Worm (Caenorhabditis elegans) whole organism, L3 larva: ENCODE results near the gene Y116F11A.6.
"Not testable (repeated sequence)": the region's sequence is repeated elsewhere in the genome, so short reads cannot be mapped to it uniquely, and the experiment has no call there.

Experiments used
- R02D3.7 ChIP-seq: fragments of 150-350 bp; optimal IDR thresholded peaks from 2 replicates; lab custom pipeline; 2014; ENCODE audit warnings: missing biosample characterization, missing genetic modification characterization
- ZK546.5 ChIP-seq: sonication (generic microtip); optimal IDR thresholded peaks from 2 replicates; lab custom pipeline; 2017; ENCODE audit warnings: missing biosample characterization, missing genetic modification characterization
- ama-1 ChIP-seq: fragments of 150-350 bp; optimal IDR thresholded peaks from 2 replicates; lab custom pipeline; 2018
- ceh-16 ChIP-seq: sonication (generic microtip); optimal IDR thresholded peaks from 2 replicates; lab custom pipeline; 2017; ENCODE audit warnings: missing biosample characterization, missing genetic modification characterization
- ceh-28 ChIP-seq: fragments of 150-350 bp; optimal IDR thresholded peaks from 2 replicates; lab custom pipeline; 2014; ENCODE audit warnings: missing biosample characterization, missing genetic modification reagents, missing genetic modification characterization
- ceh-82 ChIP-seq: fragments of 150-350 bp; optimal IDR thresholded peaks from 2 replicates; lab custom pipeline; 2014; ENCODE audit warnings: missing biosample characterization, missing genetic modification characterization
- daf-12 ChIP-seq: fragments of 150-350 bp; optimal IDR thresholded peaks from 2 replicates; lab custom pipeline; 2014; ENCODE audit warnings: missing biosample characterization, missing genetic modification reagents, missing genetic modification characterization
- egl-27 ChIP-seq: sonication (generic microtip); optimal IDR thresholded peaks from 4 replicates; lab custom pipeline; 2017; ENCODE audit warnings: missing biosample characterization, missing genetic modification reagents, missing genetic modification characterization
- egl-5 ChIP-seq: fragments of 150-350 bp; optimal IDR thresholded peaks from 2 replicates; lab custom pipeline; 2017; ENCODE audit warnings: missing biosample characterization, missing genetic modification reagents, missing genetic modification characterization, inconsistent platforms
- elt-2 ChIP-seq: sonication (generic microtip); optimal IDR thresholded peaks from 2 replicates; lab custom pipeline; 2016; ENCODE audit warnings: missing genetic modification reagents, mild to moderate bottlenecking, missing genetic modification characterization, missing compliant biosample characterization
- elt-3 ChIP-seq, 3 experiments: fragments of 150-350 bp in 1 of 3; sonication (generic microtip) in 2 of 3; optimal IDR thresholded peaks; 2 replicates in 2 of 3; 4 replicates in 1 of 3; lab custom pipeline; 2014 to 2017; ENCODE audit warnings: missing biosample characterization in 3 of 3, missing genetic modification characterization in 3 of 3
- fkh-10 ChIP-seq: sonication (generic microtip); optimal IDR thresholded peaks from 2 replicates; lab custom pipeline; 2017; ENCODE audit warnings: missing biosample characterization, missing genetic modification reagents, missing genetic modification characterization
- fkh-2 ChIP-seq: fragments of 150-350 bp; optimal IDR thresholded peaks from 2 replicates; lab custom pipeline; 2014; ENCODE audit warnings: missing biosample characterization, missing genetic modification reagents, missing genetic modification characterization
- fos-1 ChIP-seq: fragments of 150-350 bp; optimal IDR thresholded peaks from 2 replicates; lab custom pipeline; 2014; ENCODE audit warnings: missing biosample characterization, missing genetic modification characterization
- hmg-11 ChIP-seq: sonication (generic microtip); optimal IDR thresholded peaks from 2 replicates; lab custom pipeline; 2016; ENCODE audit warnings: missing genetic modification characterization, missing compliant biosample characterization
- lin-15B ChIP-seq: fragments of 150-350 bp; optimal IDR thresholded peaks from 2 replicates; lab custom pipeline; 2014; ENCODE audit warnings: missing biosample characterization, missing genetic modification characterization
- mml-1 ChIP-seq: fragments of 150-350 bp; sonication (generic microtip); optimal IDR thresholded peaks from 3 replicates; lab custom pipeline; 2014; ENCODE audit warnings: missing biosample characterization, missing genetic modification characterization
- nhr-11 ChIP-seq: fragments of 150-350 bp; optimal IDR thresholded peaks from 2 replicates; lab custom pipeline; 2014; ENCODE audit warnings: missing biosample characterization, missing genetic modification characterization
- nhr-23 ChIP-seq: fragments of 150-350 bp; optimal IDR thresholded peaks from 2 replicates; lab custom pipeline; 2014; ENCODE audit warnings: missing biosample characterization, missing genetic modification reagents, missing genetic modification characterization
- nhr-25 ChIP-seq: sonication (generic microtip); optimal IDR thresholded peaks from 2 replicates; lab custom pipeline; 2017; ENCODE audit warnings: missing biosample characterization, missing genetic modification characterization
- nhr-28 ChIP-seq: fragments of 150-350 bp; optimal IDR thresholded peaks from 2 replicates; lab custom pipeline; 2014; ENCODE audit warnings: missing biosample characterization, missing genetic modification characterization
- nhr-43 ChIP-seq: sonication (generic microtip); optimal IDR thresholded peaks from 2 replicates; lab custom pipeline; 2016; ENCODE audit warnings: mild to moderate bottlenecking, missing genetic modification characterization, missing compliant biosample characterization; ENCODE audit not compliant: poor library complexity, severe bottlenecking
- nhr-67 ChIP-seq: fragments of 150-350 bp; optimal IDR thresholded peaks from 2 replicates; lab custom pipeline; 2014; ENCODE audit warnings: missing biosample characterization, missing genetic modification characterization
- pha-4 ChIP-seq: fragments of 150-350 bp; optimal IDR thresholded peaks from 2 replicates; lab custom pipeline; 2014; ENCODE audit warnings: missing biosample characterization, missing genetic modification reagents, missing genetic modification characterization
- pqm-1 ChIP-seq: fragments of 150-350 bp; optimal IDR thresholded peaks from 2 replicates; lab custom pipeline; 2017; ENCODE audit warnings: missing biosample characterization, missing genetic modification characterization, inconsistent platforms
- sea-2 ChIP-seq: fragments of 150-350 bp; sonication (generic microtip); optimal IDR thresholded peaks from 4 replicates; lab custom pipeline; 2014; ENCODE audit warnings: missing biosample characterization, missing genetic modification reagents, missing genetic modification characterization
- snpc-4 ChIP-seq: fragments of 150-350 bp; optimal IDR thresholded peaks from 2 replicates; lab custom pipeline; 2014; ENCODE audit warnings: missing biosample characterization, missing genetic modification characterization
- unc-62 ChIP-seq: fragments of 150-350 bp; sonication (generic microtip); optimal IDR thresholded peaks from 4 replicates; lab custom pipeline; 2014; ENCODE audit warnings: missing biosample characterization, missing genetic modification reagents, missing genetic modification characterization

Y116F11A.6 gene

DNA sequence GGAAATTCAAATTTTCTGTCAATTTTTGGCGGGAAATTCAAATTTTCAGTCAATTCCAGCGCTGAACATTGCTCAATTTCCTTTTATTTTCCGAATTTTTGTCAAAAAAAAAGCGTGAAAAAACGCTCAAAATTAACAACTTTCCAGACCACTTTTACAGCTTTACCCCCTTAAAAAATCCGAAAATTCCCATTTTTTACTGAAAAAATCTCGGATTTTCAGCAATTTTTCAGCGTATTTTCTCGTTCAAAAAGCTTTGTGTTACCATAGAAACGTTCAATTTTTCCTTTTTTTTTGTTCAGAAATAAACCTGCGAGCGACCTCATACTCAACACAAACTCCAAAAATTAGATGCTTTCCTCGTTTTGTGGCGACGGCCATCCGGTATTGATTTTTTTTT is 44.8 kb upstream of the Y116F11A.6 start, which contains the start of gene mrp-7:
Gene mrp-7, plus strand, starts transcription at position 301 of the 400 bp plus-strand sequence.
- TF ChIP-seq mml-1 (tag; lab: Kevin White, UChicago), result no peak
- TF ChIP-seq ZK546.5 (tag; lab: Kevin White, UChicago), result no peak
- TF ChIP-seq snpc-4 (tag; lab: Kevin White, UChicago), result no peak
- no peak for TF ChIP-seq fos-1 (tag; lab: Kevin White, UChicago)
- no peak for TF ChIP-seq nhr-23 (tag; lab: Kevin White, UChicago)
- no peak for TF ChIP-seq egl-5 (tag; lab: Kevin White, UChicago)
- no peak for TF ChIP-seq nhr-67 (tag; lab: Kevin White, UChicago)
- no peak for TF ChIP-seq nhr-11 (tag; lab: Kevin White, UChicago)

- no peak for TF ChIP-seq ama-1 (lab: Kevin White, UChicago)
- no peak for TF ChIP-seq fkh-10 (GFP tag; lab: Kevin White, UChicago)
- TF ChIP-seq ceh-28, result peak; percentile 95
Measured at ce11 chrV:19691271-19691886, 28.0 kb upstream of the Y116F11A.6 start.

- TF ChIP-seq daf-12 (no peak), ceh-16 (tag; lab: Kevin White, UChicago) (no peak), elt-3 (tag; optimal IDR thresholded peaks at IDR 0.05; lab: Kevin White, UChicago) (no peak), ceh-28 (peak; percentile 81)
Measured at ce11 chrV:19691954-19692353, 27.4 kb upstream of the Y116F11A.6 start.

- TF ChIP-seq pha-4 (tag; lab: Kevin White, UChicago), result peak; percentile 30
- TF ChIP-seq pqm-1, result peak; percentile 81
- no peak for TF ChIP-seq unc-62 (GFP tag; lab: Kevin White, UChicago)
- TF ChIP-seq elt-2, result peak; percentile 91
- no peak for TF ChIP-seq nhr-28 (tag; lab: Kevin White, UChicago)
- peak; percentile 43 for TF ChIP-seq ceh-28
Measured at ce11 chrV:19697348-19698172, 21.8 kb upstream of the Y116F11A.6 start, which contains the start of the genes Y43F8C.13 and ani-3. TSS of gene Y43F8C.13 (minus strand) at chrV:19697398. TSS of gene ani-3 (plus strand) at chrV:19697732.

DNA sequence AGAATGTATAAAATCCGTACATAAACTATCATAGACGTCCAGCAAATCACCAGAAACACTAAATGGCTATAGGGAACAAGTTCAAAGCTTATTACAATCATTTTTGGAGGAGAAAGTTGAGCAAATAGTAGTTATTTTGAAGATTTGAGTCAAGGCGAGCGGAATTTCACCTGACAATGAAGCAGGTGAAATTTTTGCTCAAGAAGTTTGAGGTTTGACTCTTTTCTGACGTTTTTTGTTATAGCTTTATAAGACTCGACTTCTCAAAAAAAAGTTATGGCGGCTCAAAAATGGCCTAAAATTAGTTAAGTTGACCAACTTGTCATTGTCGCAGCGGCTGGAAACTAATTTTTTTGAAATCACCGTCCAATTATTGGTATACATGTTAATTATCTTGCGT is 10.5 kb upstream of the Y116F11A.6 start, which contains the start of gene srv-3:
Gene srv-3, minus strand, starts transcription at position 101 of the 400 bp plus-strand sequence.
- TF ChIP-seq mml-1 (tag; lab: Kevin White, UChicago) (no peak), egl-27 (no peak), nhr-43 (no peak), snpc-4 (tag; lab: Kevin White, UChicago) (no peak), sea-2 (GFP tag; lab: Kevin White, UChicago) (no peak), fkh-2 (tag; lab: Kevin White, UChicago) (no peak), nhr-25 (tag; lab: Kevin White, UChicago) (no peak), lin-15B (no peak), R02D3.7 (tag; lab: Kevin White, UChicago) (no peak), ceh-82 (tag; lab: Kevin White, UChicago) (no peak), nhr-23 (tag; lab: Kevin White, UChicago) (no peak), daf-12 (no peak), fos-1 (tag; lab: Kevin White, UChicago) (no peak), hmg-11 (tag; lab: Kevin White, UChicago) (no peak)

ce11 chrV:19710514-19710913 is 8.8 kb upstream of the Y116F11A.6 start, which contains the start of gene Y43F8C.15:
TSS of gene Y43F8C.15 (minus strand) at chrV:19710614.
- TF ChIP-seq ceh-16 (tag; lab: Kevin White, UChicago); pha-4 (tag; lab: Kevin White, UChicago); elt-2: not testable (repeated sequence)
